Fruit fly (Drosophila melanogaster): ENCODE measurements around the gene Hr39.

The Hr39 gene

dm6 chr2L:21237048-21237747, at the start of gene Hr39 (continued):
- TF ChIP-seq CG13894 (tag; optimal IDR thresholded peaks at IDR 0.05): peak; percentile 26
- TF ChIP-seq lbe (GFP tag; optimal IDR thresholded peaks at IDR 0.05): peak; percentile 5
- no peak for TF ChIP-seq toy (GFP tag; IDR thresholded peaks at IDR 0.05)
- TF ChIP-seq maf-S (GFP tag; optimal IDR thresholded peaks at IDR 0.05): peak; percentile 0
- peak; percentile 28 for TF ChIP-seq CG15269 (tag; optimal IDR thresholded peaks at IDR 0.05)
- TF ChIP-seq CG10543 (GFP tag; optimal IDR thresholded peaks at IDR 0.05): peak; percentile 73
- peak; percentile 12 for TF ChIP-seq bcd (GFP tag; optimal IDR thresholded peaks at IDR 0.05)
- peak; percentile 17 for TF ChIP-seq Max (GFP tag; optimal IDR thresholded peaks at IDR 0.05)
- peak; percentile 13 for TF ChIP-seq Bteb2 (GFP tag; optimal IDR thresholded peaks at IDR 0.05)
- no peak for TF ChIP-seq CG17361 (GFP tag; IDR thresholded peaks at IDR 0.05)
- no peak for TF ChIP-seq wdn (GFP tag; IDR thresholded peaks at IDR 0.05)
- no peak for TF ChIP-seq CG3995 (GFP tag; optimal IDR thresholded peaks at IDR 0.05)
- peak; percentile 11 for TF ChIP-seq CG18011 (GFP tag; optimal IDR thresholded peaks at IDR 0.05)
- no peak for TF ChIP-seq CG31388 (GFP tag; optimal IDR thresholded peaks at IDR 0.05)
- TF ChIP-seq CrebB (tag; optimal IDR thresholded peaks at IDR 0.05): peak; percentile 46
- no peak for TF ChIP-seq Dip2 (GFP tag; IDR thresholded peaks at IDR 0.05)
- TF ChIP-seq lab (GFP tag; optimal IDR thresholded peaks at IDR 0.05): peak; percentile 30
- peak; percentile 45 for TF ChIP-seq CG12769 (tag; optimal IDR thresholded peaks at IDR 0.05)
- peak; percentile 23 for TF ChIP-seq ERR (GFP tag; optimal IDR thresholded peaks at IDR 0.05)
- TF ChIP-seq psq (GFP tag; optimal IDR thresholded peaks at IDR 0.05): peak; percentile 35
- TF ChIP-seq chm (GFP tag; IDR thresholded peaks at IDR 0.05): no peak
- TF ChIP-seq caup (GFP tag; optimal IDR thresholded peaks at IDR 0.05; ENCODE audit: severe bottlenecking): peak; percentile 34
- TF ChIP-seq CG1603 (tag; optimal IDR thresholded peaks at IDR 0.05): peak; percentile 100
- TF ChIP-seq MESR4 (GFP tag; optimal IDR thresholded peaks at IDR 0.05): peak; percentile 78
- no peak for TF ChIP-seq unc-4 (GFP tag; IDR thresholded peaks at IDR 0.05; ENCODE audit: partially characterized antibody)
- TF ChIP-seq CG33213 (GFP tag; optimal IDR thresholded peaks at IDR 0.05): peak; percentile 30
- TF ChIP-seq Dll (GFP tag; IDR thresholded peaks at IDR 0.05; ENCODE audit: partially characterized antibody): no peak
- peak; percentile 68 for TF ChIP-seq CG17186 (GFP tag; optimal IDR thresholded peaks at IDR 0.05)
- no peak for TF ChIP-seq so (GFP tag; IDR thresholded peaks at IDR 0.05)
- TF ChIP-seq CG18619 (GFP tag; optimal IDR thresholded peaks at IDR 0.05): peak; percentile 48
- TF ChIP-seq CG2116 (GFP tag; optimal IDR thresholded peaks at IDR 0.05): peak; percentile 73
- TF ChIP-seq B-H2 (GFP tag; optimal IDR thresholded peaks at IDR 0.05): no peak
- peak; percentile 98 for TF ChIP-seq cg (GFP tag; optimal IDR thresholded peaks at IDR 0.05)
- no peak for TF ChIP-seq ind (GFP tag; optimal IDR thresholded peaks at IDR 0.05)
- peak; percentile 28 for TF ChIP-seq mirr (GFP tag; optimal IDR thresholded peaks at IDR 0.05)
- TF ChIP-seq zen (tag; optimal IDR thresholded peaks at IDR 0.05): peak; percentile 74
- peak; percentile 27 for TF ChIP-seq CG3163 (GFP tag; optimal IDR thresholded peaks at IDR 0.05)
- no peak for TF ChIP-seq CG10366 (GFP tag; IDR thresholded peaks at IDR 0.05)
- peak; percentile 20 for TF ChIP-seq CG2678 (tag; optimal IDR thresholded peaks at IDR 0.05)
- peak; percentile 87 for TF ChIP-seq CG15514 (GFP tag; optimal IDR thresholded peaks at IDR 0.05)
- peak; percentile 50 for TF ChIP-seq Hmr (GFP tag; optimal IDR thresholded peaks at IDR 0.05)
- TF ChIP-seq CG12942 (GFP tag; optimal IDR thresholded peaks at IDR 0.05): peak; percentile 12
- peak; percentile 77 for TF ChIP-seq trem (tag; optimal IDR thresholded peaks at IDR 0.05)
- TF ChIP-seq D19A (tag; optimal IDR thresholded peaks at IDR 0.05): no peak
- TF ChIP-seq Camta (GFP tag; optimal IDR thresholded peaks at IDR 0.05): peak; percentile 17
- TF ChIP-seq CG9609 (GFP tag; optimal IDR thresholded peaks at IDR 0.05): peak; percentile 41
- TF ChIP-seq odd (GFP tag; optimal IDR thresholded peaks at IDR 0.05): peak; percentile 32
- TF ChIP-seq peb (GFP tag; IDR thresholded peaks at IDR 0.05): no peak
- peak; percentile 25 for TF ChIP-seq CG8089 (GFP tag; optimal IDR thresholded peaks at IDR 0.05)
